Fruit fly (Drosophila melanogaster) whole organism, embryonic: ENCODE measurements around the gene net.

Experiments used
- Antp ChIP-seq: fragments of 200-800 bp; sonication (Bioruptor generic); optimal IDR thresholded peaks from 3 replicates; lab custom pipeline; 2016; ENCODE audit warnings: missing biosample characterization, missing genetic modification characterization
- CG1024 ChIP-seq: fragments of 200-800 bp; sonication (Bioruptor generic); IDR thresholded peaks from 2 replicates; pipeline ENCODE4 v1.3.6; 2022; ENCODE audit warnings: missing biosample characterization, missing genetic modification characterization
- CG10274 ChIP-seq: fragments of 200-800 bp; sonication (Bioruptor generic); optimal IDR thresholded peaks from 3 replicates; lab custom pipeline; 2017; ENCODE audit warnings: missing biosample characterization, mild to moderate bottlenecking, missing genetic modification characterization
- CG10321 ChIP-seq: fragments of 200-800 bp; sonication (Bioruptor generic); IDR thresholded peaks from 2 replicates; pipeline ENCODE4 v1.3.6; 2022; ENCODE audit warnings: missing biosample characterization, missing genetic modification characterization
- CG11695 ChIP-seq: fragments of 200-800 bp; sonication (Bioruptor generic); IDR thresholded peaks from 3 replicates; pipeline ENCODE4 v1.3.6; 2022; ENCODE audit warnings: missing biosample characterization, missing genetic modification characterization
- CG13287 ChIP-seq: fragments of 200-800 bp; sonication (Bioruptor generic); IDR thresholded peaks from 2 replicates; pipeline ENCODE4 v1.3.6; 2022; ENCODE audit warnings: missing biosample characterization, missing genetic modification characterization; ENCODE audit not compliant: partially characterized antibody
- CG15514 ChIP-seq: fragments of 200-800 bp; sonication (Bioruptor generic); optimal IDR thresholded peaks from 3 replicates; lab custom pipeline; 2017; ENCODE audit warnings: missing biosample characterization, missing genetic modification characterization, mild to moderate bottlenecking, moderate library complexity, missing genetic modification reagents
- CG16815 ChIP-seq: fragments of 200-800 bp; sonication (Bioruptor generic); optimal IDR thresholded peaks from 3 replicates; lab custom pipeline; 2017; ENCODE audit warnings: missing biosample characterization, mild to moderate bottlenecking, missing genetic modification characterization
- CG18619 ChIP-seq: fragments of 200-800 bp; sonication (Bioruptor generic); optimal IDR thresholded peaks from 3 replicates; lab custom pipeline; 2017; ENCODE audit warnings: missing biosample characterization, mild to moderate bottlenecking, missing genetic modification characterization
- CG18764 ChIP-seq: fragments of 200-800 bp; sonication (Bioruptor generic); optimal IDR thresholded peaks from 3 replicates; lab custom pipeline; 2016; ENCODE audit warnings: missing biosample characterization, missing genetic modification characterization
- CG2120 ChIP-seq: fragments of 200-800 bp; sonication (Bioruptor generic); optimal IDR thresholded peaks from 3 replicates; lab custom pipeline; 2016; ENCODE audit warnings: missing biosample characterization, missing genetic modification characterization
- CG4404 ChIP-seq: fragments of 200-800 bp; sonication (Bioruptor generic); IDR thresholded peaks from 2 replicates; pipeline ENCODE4 v1.3.6; 2022; ENCODE audit warnings: missing biosample characterization, missing genetic modification characterization
- CG4820 ChIP-seq: fragments of 200-800 bp; sonication (Bioruptor generic); optimal IDR thresholded peaks from 3 replicates; lab custom pipeline; 2016; ENCODE audit warnings: missing biosample characterization, missing genetic modification characterization
- CG6654 ChIP-seq: fragments of 200-800 bp; sonication (Bioruptor generic); optimal IDR thresholded peaks from 2 replicates; lab custom pipeline; 2017; ENCODE audit warnings: missing biosample characterization, mild to moderate bottlenecking, missing genetic modification characterization
- CG6765 ChIP-seq: fragments of 200-800 bp; sonication (Bioruptor generic); optimal IDR thresholded peaks from 3 replicates; lab custom pipeline; 2017; ENCODE audit warnings: missing biosample characterization, mild to moderate bottlenecking, missing genetic modification characterization
- CG6791 ChIP-seq: fragments of 200-800 bp; sonication (Bioruptor generic); IDR thresholded peaks from 3 replicates; pipeline ENCODE4 v1.3.6; 2022; ENCODE audit warnings: missing biosample characterization, missing genetic modification characterization; ENCODE audit not compliant: partially characterized antibody
- CG8290 ChIP-seq, 3 experiments: fragments of 200-800 bp; sonication (Bioruptor generic); optimal IDR thresholded peaks; 2 replicates each; lab custom pipeline; 2016 to 2019; ENCODE audit warnings: missing biosample characterization in 3 of 3, missing genetic modification characterization in 3 of 3, mild to moderate bottlenecking in 2 of 3, moderate library complexity in 1 of 3
- CG8944 ChIP-seq: fragments of 200-800 bp; sonication (Bioruptor generic); optimal IDR thresholded peaks from 3 replicates; lab custom pipeline; 2016; ENCODE audit warnings: missing biosample characterization, missing genetic modification characterization
- CG9876 ChIP-seq: fragments of 200-800 bp; sonication (Bioruptor generic); optimal IDR thresholded peaks from 2 replicates; lab custom pipeline; 2016; ENCODE audit warnings: missing biosample characterization, missing genetic modification characterization
- D ChIP-seq, 2 experiments: fragments of 200-800 bp in 1 of 2; fragments of >200 bp in 1 of 2; sonication (Bioruptor generic) in 1 of 2; optimal IDR thresholded peaks; 2 replicates in 1 of 2; 3 replicates in 1 of 2; lab custom pipeline; 2017; ENCODE audit warnings: mild to moderate bottlenecking in 1 of 2, missing biosample characterization in 1 of 2, missing genetic modification characterization in 1 of 2, missing genetic modification reagents in 1 of 2
- Doc2 ChIP-seq: fragments of 200-800 bp; sonication (Bioruptor generic); IDR thresholded peaks from 2 replicates; pipeline ENCODE4 v1.3.6; 2022; ENCODE audit warnings: missing biosample characterization, missing genetic modification characterization
- ERR ChIP-seq: fragments of 200-800 bp; sonication (Bioruptor generic); optimal IDR thresholded peaks from 2 replicates; lab custom pipeline; 2016; ENCODE audit warnings: missing biosample characterization, missing genetic modification characterization
- Eip74EF ChIP-seq, 2 experiments: fragments of 200-800 bp in 1 of 2; fragments of >200 bp in 1 of 2; sonication (Bioruptor generic) in 1 of 2; optimal IDR thresholded peaks; 2 replicates each; lab custom pipeline; 2017 to 2019; ENCODE audit warnings: missing biosample characterization in 2 of 2, missing genetic modification characterization in 2 of 2, mild to moderate bottlenecking in 1 of 2, moderate library complexity in 1 of 2
- Hr78 ChIP-seq, 2 experiments: fragments of 200-800 bp in 1 of 2; fragments of >200 bp in 1 of 2; sonication (Bioruptor generic) in 1 of 2; optimal IDR thresholded peaks; 2 replicates each; lab custom pipeline; 2017 to 2019; ENCODE audit warnings: missing biosample characterization in 2 of 2, missing genetic modification characterization in 2 of 2, mild to moderate bottlenecking in 1 of 2, moderate library complexity in 1 of 2
- Jarid2 ChIP-seq: fragments of 200-800 bp; sonication (Bioruptor generic); optimal IDR thresholded peaks from 3 replicates; lab custom pipeline; 2017; ENCODE audit warnings: mild to moderate bottlenecking, missing biosample characterization, missing genetic modification reagents, missing genetic modification characterization
- Lhr ChIP-seq: fragments of 200-800 bp; sonication (Bioruptor generic); optimal IDR thresholded peaks from 3 replicates; lab custom pipeline; 2017; ENCODE audit warnings: mild to moderate bottlenecking, missing biosample characterization, missing genetic modification reagents, missing genetic modification characterization
- Lim3 ChIP-seq: fragments of 200-800 bp; sonication (Bioruptor generic); IDR thresholded peaks from 2 replicates; pipeline ENCODE4 v1.3.6; 2022; ENCODE audit warnings: missing biosample characterization, missing genetic modification characterization
- Myb ChIP-seq: fragments of 200-800 bp; sonication (Bioruptor generic); optimal IDR thresholded peaks from 2 replicates; lab custom pipeline; 2016; ENCODE audit warnings: missing biosample characterization, missing genetic modification characterization
- NC2α ChIP-seq: fragments of 200-800 bp; sonication (Bioruptor generic); optimal IDR thresholded peaks from 2 replicates; lab custom pipeline; 2016; ENCODE audit warnings: missing biosample characterization, missing genetic modification characterization
- Pdp1 ChIP-seq, 2 experiments: fragments of 200-800 bp; sonication (Bioruptor generic); optimal IDR thresholded peaks; 3 replicates each; lab custom pipeline; 2016; ENCODE audit warnings: missing biosample characterization in 2 of 2, missing genetic modification characterization in 2 of 2, mild to moderate bottlenecking in 1 of 2, moderate library complexity in 1 of 2
- caup ChIP-seq: fragments of 200-800 bp; sonication (Bioruptor generic); optimal IDR thresholded peaks from 3 replicates; lab custom pipeline; 2017; ENCODE audit warnings: missing biosample characterization, mild to moderate bottlenecking, missing genetic modification characterization, moderate library complexity; ENCODE audit not compliant: severe bottlenecking
- chinmo ChIP-seq: fragments of 200-800 bp; sonication (Bioruptor generic); IDR thresholded peaks from 4 replicates; pipeline ENCODE4 v1.3.6; 2022; ENCODE audit warnings: missing biosample characterization, missing genetic modification characterization; ENCODE audit not compliant: partially characterized antibody
- disco-r ChIP-seq: fragments of 200-800 bp; sonication (Bioruptor generic); optimal IDR thresholded peaks from 2 replicates; lab custom pipeline; 2016; ENCODE audit warnings: missing biosample characterization, missing genetic modification characterization
- dmrt99B ChIP-seq: fragments of 200-800 bp; sonication (Bioruptor generic); optimal IDR thresholded peaks from 2 replicates; lab custom pipeline; 2018; ENCODE audit warnings: missing biosample characterization, mild to moderate bottlenecking, missing genetic modification characterization, moderate library complexity
- ewg ChIP-seq: fragments of 200-800 bp; sonication (Bioruptor generic); optimal IDR thresholded peaks from 3 replicates; lab custom pipeline; 2017; ENCODE audit warnings: mild to moderate bottlenecking, missing biosample characterization, missing genetic modification reagents, missing genetic modification characterization
- fd64A ChIP-seq: fragments of 200-800 bp; sonication (Bioruptor generic); optimal IDR thresholded peaks from 3 replicates; lab custom pipeline; 2018; ENCODE audit warnings: missing biosample characterization, mild to moderate bottlenecking, missing genetic modification characterization
- gcm ChIP-seq: fragments of 200-800 bp; sonication (Bioruptor generic); optimal IDR thresholded peaks from 2 replicates; lab custom pipeline; 2019; ENCODE audit warnings: missing biosample characterization, mild to moderate bottlenecking, missing genetic modification characterization, moderate library complexity
- gro ChIP-seq: fragments of 200-800 bp; sonication (Bioruptor generic); optimal IDR thresholded peaks from 2 replicates; lab custom pipeline; 2016; ENCODE audit warnings: missing biosample characterization, missing genetic modification characterization
- ken ChIP-seq: fragments of 200-800 bp; sonication (Bioruptor generic); IDR thresholded peaks from 3 replicates; pipeline ENCODE4 v1.3.6; 2022; ENCODE audit warnings: missing biosample characterization, missing genetic modification characterization
- kni ChIP-seq: fragments of 200-800 bp; sonication (Bioruptor generic); optimal IDR thresholded peaks from 3 replicates; lab custom pipeline; 2017; ENCODE audit warnings: mild to moderate bottlenecking, missing biosample characterization, missing genetic modification reagents, missing genetic modification characterization
- mirr ChIP-seq: fragments of 200-800 bp; sonication (Bioruptor generic); optimal IDR thresholded peaks from 3 replicates; lab custom pipeline; 2018; ENCODE audit warnings: missing biosample characterization, mild to moderate bottlenecking, missing genetic modification characterization
- nom ChIP-seq: fragments of 200-800 bp; sonication (Bioruptor generic); optimal IDR thresholded peaks from 2 replicates; lab custom pipeline; 2017; ENCODE audit warnings: missing biosample characterization, missing genetic modification characterization, mild to moderate bottlenecking, moderate library complexity, missing genetic modification reagents
- otp ChIP-seq: fragments of 200-800 bp; sonication (Bioruptor generic); IDR thresholded peaks from 3 replicates; pipeline ENCODE4, ENCODE4 v1.3.6; 2022; ENCODE audit warnings: missing biosample characterization, missing genetic modification characterization
- run ChIP-seq: fragments of 200-800 bp; sonication (Bioruptor generic); optimal IDR thresholded peaks from 3 replicates; lab custom pipeline; 2018; ENCODE audit warnings: missing biosample characterization, mild to moderate bottlenecking, missing genetic modification characterization
- slou ChIP-seq: fragments of 200-800 bp; sonication (Bioruptor generic); optimal IDR thresholded peaks from 3 replicates; lab custom pipeline; 2016; ENCODE audit warnings: missing biosample characterization, missing genetic modification characterization
- trh ChIP-seq: fragments of 200-800 bp; sonication (Bioruptor generic); optimal IDR thresholded peaks from 2 replicates; lab custom pipeline; 2016; ENCODE audit warnings: missing biosample characterization, missing genetic modification characterization
- unpg ChIP-seq: fragments of 200-800 bp; sonication (Bioruptor generic); optimal IDR thresholded peaks from 3 replicates; lab custom pipeline; 2018; ENCODE audit warnings: missing biosample characterization, mild to moderate bottlenecking, missing genetic modification characterization, moderate library complexity

net gene

DNA sequence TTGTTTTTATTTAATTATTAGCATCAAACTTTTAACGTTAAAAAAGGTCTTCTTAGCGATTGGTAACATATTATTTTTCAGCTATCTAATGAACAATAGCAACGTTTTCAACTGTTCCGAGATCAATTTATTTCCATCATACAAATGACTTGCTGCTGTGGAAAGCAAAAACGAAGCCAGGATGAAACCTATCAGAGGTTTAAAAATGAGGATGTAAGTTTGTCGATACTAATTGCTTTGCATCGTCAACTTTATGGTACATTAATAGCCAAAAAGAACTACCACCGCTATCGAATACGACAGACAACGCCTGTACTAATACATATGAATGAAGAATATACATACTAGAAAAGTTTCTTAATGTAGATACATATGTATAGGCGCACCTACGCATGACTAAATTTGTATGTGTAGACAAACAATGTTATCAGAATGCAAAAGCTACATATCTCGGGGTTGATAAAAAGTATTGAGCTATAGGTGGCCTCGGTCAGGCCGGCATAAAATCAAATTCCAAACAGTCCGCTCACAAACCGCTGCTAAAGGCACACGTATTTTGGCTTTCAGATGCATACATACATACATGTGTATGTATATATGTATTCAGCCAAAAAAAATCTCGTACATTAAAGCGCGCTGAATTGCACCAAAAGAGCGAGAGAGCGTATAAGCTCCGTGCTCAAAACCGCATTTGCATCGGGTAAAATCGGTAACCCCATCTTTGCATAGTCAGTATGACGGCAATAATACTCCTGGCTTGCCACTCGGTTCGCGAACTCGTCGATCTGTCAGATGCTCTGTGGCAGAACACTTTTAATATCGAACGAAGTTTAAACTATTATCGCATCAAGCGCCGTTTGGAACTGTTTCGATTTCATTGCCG, 15.1 kb downstream of the net start (continued):
- TF ChIP-seq otp (GFP tag; lab: Robert Waterston, UW) (no peak), ewg (GFP tag; lab: Kevin White, UChicago) (peak; percentile 35), caup (GFP tag; lab: Kevin White, UChicago) (peak; percentile 9), Hr78 (GFP tag; optimal IDR thresholded peaks at IDR 0.05; lab: Kevin White, UChicago) (no peak), ERR (no peak), slou (GFP tag; lab: Kevin White, UChicago) (no peak), Lhr (GFP tag; lab: Kevin White, UChicago) (no peak), mirr (peak; percentile 94), CG10321 (GFP tag; lab: Robert Waterston, UW) (no peak), Eip74EF (GFP tag; optimal IDR thresholded peaks at IDR 0.05; lab: Kevin White, UChicago) (no peak), run (tag; lab: Kevin White, UChicago) (no peak), nom (GFP tag; lab: Kevin White, UChicago) (peak; percentile 15), Pdp1 (GFP tag; optimal IDR thresholded peaks at IDR 0.05; lab: Kevin White, UChicago) (peak in 1 of 2 experiments; percentile 88), CG4404 (GFP tag; lab: Robert Waterston, UW) (no peak), unpg (GFP tag; lab: Kevin White, UChicago) (no peak), ken (GFP tag; lab: Robert Waterston, UW) (no peak), Jarid2 (GFP tag; lab: Kevin White, UChicago) (no peak), D (optimal IDR thresholded peaks at IDR 0.05; lab: Kevin White, UChicago) (no peak), D (GFP tag; optimal IDR thresholded peaks at IDR 0.05; lab: Kevin White, UChicago) (no peak), CG16815 (no peak), disco-r (GFP tag; lab: Kevin White, UChicago) (no peak), gro (GFP tag; lab: Kevin White, UChicago) (no peak), CG4820 (GFP tag; lab: Kevin White, UChicago) (no peak), gcm (no peak), CG6654 (GFP tag; lab: Kevin White, UChicago) (no peak), NC2α (GFP tag; lab: Kevin White, UChicago) (no peak), CG13287 (GFP tag; lab: Robert Waterston, UW) (0 out of 2 replicates have a peak, but pooled peaks have one; percentile 18), fd64A (GFP tag; lab: Kevin White, UChicago) (no peak), chinmo (GFP tag; lab: Robert Waterston, UW) (peak; percentile 93), CG10274 (GFP tag; lab: Kevin White, UChicago) (no peak), dmrt99B (tag; lab: Kevin White, UChicago) (no peak), CG11695 (GFP tag; lab: Robert Waterston, UW) (no peak), Doc2 (no peak), CG8290 (GFP tag; optimal IDR thresholded peaks at IDR 0.05; lab: Kevin White, UChicago) (no peak), CG8290 (tag; optimal IDR thresholded peaks at IDR 0.05; lab: Kevin White, UChicago) (peak in 1 of 2 experiments; percentile 42), Lim3 (GFP tag; lab: Robert Waterston, UW) (no peak), CG18764 (GFP tag; lab: Kevin White, UChicago) (no peak), CG9876 (GFP tag; lab: Kevin White, UChicago) (no peak), CG6791 (no peak), Myb (GFP tag; lab: Kevin White, UChicago) (no peak), CG6765 (peak; percentile 14), CG18619 (GFP tag; lab: Kevin White, UChicago) (no peak), CG2120 (peak; percentile 33), trh (GFP tag; lab: Kevin White, UChicago) (no peak), Antp (GFP tag; lab: Kevin White, UChicago) (no peak), CG15514 (GFP tag; lab: Kevin White, UChicago) (peak; percentile 27), CG8944 (GFP tag; lab: Kevin White, UChicago) (no peak), CG1024 (GFP tag; lab: Robert Waterston, UW) (no peak), kni (GFP tag; lab: Kevin White, UChicago) (no peak)
